Worm (Caenorhabditis elegans): Measurements from ENCODE around the gene T10C6.16.

DNA sequence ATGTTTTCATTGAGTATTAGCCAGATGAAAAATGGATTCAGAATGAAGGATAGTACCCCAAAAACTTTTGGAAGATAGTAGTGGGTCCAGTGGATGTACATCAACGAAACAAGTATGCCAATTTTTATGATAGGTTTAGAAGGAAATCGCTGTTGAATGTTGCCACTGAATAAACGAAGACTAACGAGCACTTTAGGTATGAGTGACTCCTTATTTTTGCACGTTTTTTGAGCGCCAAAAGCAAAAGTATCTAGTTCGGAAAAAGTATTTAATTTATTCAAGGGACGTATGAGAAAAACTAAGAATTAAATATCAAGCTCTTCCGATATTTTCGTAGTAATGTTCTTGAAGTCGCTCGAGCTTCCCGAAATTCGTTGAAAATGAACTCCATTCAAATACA, 41.1 kb upstream of the T10C6.16 start, which contains the start of gene srj-10:
- TF ChIP-seq flt-1 (GFP tag; IDR thresholded peaks at IDR 0.05) (no peak), tbx-11 (GFP tag; IDR thresholded peaks at IDR 0.05) (no peak), ama-1 (optimal IDR thresholded peaks at IDR 0.05) (no peak), B0310.2 (tag; optimal IDR thresholded peaks at IDR 0.05) (no peak), hmbx-1 (tag; optimal IDR thresholded peaks at IDR 0.05) (no peak), hnd-1 (tag; optimal IDR thresholded peaks at IDR 0.05) (no peak), ets-7 (tag; optimal IDR thresholded peaks at IDR 0.05) (no peak), hmg-4 (GFP tag; optimal IDR thresholded peaks at IDR 0.05) (no peak), tbx-37 (GFP tag; conservative IDR thresholded peaks at IDR 0.05) (no peak), pes-1 (GFP tag; IDR thresholded peaks at IDR 0.05) (no peak), sea-1 (GFP tag; conservative IDR thresholded peaks at IDR 0.05) (no peak), ceh-13 (GFP tag; optimal IDR thresholded peaks at IDR 0.05) (no peak), F13C5.2 (tag; optimal IDR thresholded peaks at IDR 0.05) (no peak)

Data from whole organism, early embryonic.